Worm (Caenorhabditis elegans) whole organism, L3 larva: ENCODE data around the gene acs-18.

Experiments
- elt-3 ChIP-seq, 3 experiments: fragments of 150-350 bp in 1 of 3; sonication (generic microtip) in 2 of 3; optimal IDR thresholded peaks; 2 replicates in 2 of 3; 4 replicates in 1 of 3; lab custom pipeline; 2014 to 2017; ENCODE audit warnings: missing biosample characterization in 3 of 3, missing genetic modification characterization in 3 of 3
- nhr-12 ChIP-seq: fragments of 150-350 bp; optimal IDR thresholded peaks from 2 replicates; lab custom pipeline; 2014; ENCODE audit warnings: missing biosample characterization, missing genetic modification characterization
- sea-2 ChIP-seq: fragments of 150-350 bp; sonication (generic microtip); optimal IDR thresholded peaks from 4 replicates; lab custom pipeline; 2014; ENCODE audit warnings: missing biosample characterization, missing genetic modification reagents, missing genetic modification characterization
- snpc-4 ChIP-seq: fragments of 150-350 bp; optimal IDR thresholded peaks from 2 replicates; lab custom pipeline; 2014; ENCODE audit warnings: missing biosample characterization, missing genetic modification characterization
- ztf-11 ChIP-seq: fragments of 150-350 bp; optimal IDR thresholded peaks from 2 replicates; lab custom pipeline; 2014; ENCODE audit warnings: missing biosample characterization, missing genetic modification characterization

ce11 chrIV:10285328-10285727, 28.1 kb downstream of the acs-18 start:
- TF ChIP-seq sea-2 (GFP tag; lab: Kevin White, UChicago) (no peak), elt-3 (tag; optimal IDR thresholded peaks at IDR 0.05; lab: Kevin White, UChicago) (no peak), ztf-11 (no peak), nhr-12 (tag; lab: Kevin White, UChicago) (no peak), snpc-4 (no peak)
